Fruit fly (Drosophila melanogaster): ENCODE data around the gene CG32432.

The CG32432 gene

dm6 chr3L:20885172-20885571, at the start of gene CG32432:
CG32432 (minus strand) TSS chr3L:20885188.
- no peak for TF ChIP-seq insv (optimal IDR thresholded peaks at IDR 0.05)
- TF ChIP-seq Sin3A (optimal IDR thresholded peaks at IDR 0.05) = no peak
- TF ChIP-seq psq (optimal IDR thresholded peaks at IDR 0.05) = no peak
- TF ChIP-seq ttk (optimal IDR thresholded peaks at IDR 0.05) = no peak
- TF ChIP-seq Myc (optimal IDR thresholded peaks at IDR 0.05) = no peak
- TF ChIP-seq h (optimal IDR thresholded peaks at IDR 0.05) = no peak

DNA sequence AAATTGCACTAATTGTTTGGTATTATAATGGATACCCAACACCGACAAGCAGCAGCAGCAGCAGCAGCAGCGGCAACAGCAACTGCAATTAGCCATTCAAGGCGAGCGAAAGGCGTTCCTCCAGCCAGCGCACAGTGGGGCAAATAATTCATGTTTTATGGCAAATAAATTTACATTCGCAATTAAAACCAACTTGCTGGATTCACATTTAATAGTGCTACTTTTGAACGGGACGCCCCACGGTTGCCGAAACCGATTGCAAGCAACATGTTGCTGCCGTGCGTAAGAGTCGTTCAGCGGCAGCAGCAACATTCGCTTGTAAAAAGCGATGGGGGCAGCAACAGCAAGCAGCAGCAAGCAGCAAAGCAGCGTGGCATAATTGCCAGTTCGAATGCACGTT, 48.7 kb upstream of the CG32432 start:
- TF ChIP-seq ttk (optimal IDR thresholded peaks at IDR 0.05) (no peak), Myc (optimal IDR thresholded peaks at IDR 0.05) (no peak), insv (optimal IDR thresholded peaks at IDR 0.05) (no peak), psq (optimal IDR thresholded peaks at IDR 0.05) (no peak), Sin3A (optimal IDR thresholded peaks at IDR 0.05) (no peak), h (optimal IDR thresholded peaks at IDR 0.05) (no peak)

- TF ChIP-seq Sin3A (optimal IDR thresholded peaks at IDR 0.05) = no peak
- no peak for TF ChIP-seq Myc (optimal IDR thresholded peaks at IDR 0.05)
- no peak for TF ChIP-seq insv (optimal IDR thresholded peaks at IDR 0.05)
Observed at dm6 chr3L:20932556-20932955, 47.6 kb upstream of the CG32432 start.

dm6 chr3L:20931510-20931909, 46.5 kb upstream of the CG32432 start:
- TF ChIP-seq Sin3A (optimal IDR thresholded peaks at IDR 0.05) = no peak
- no peak for TF ChIP-seq psq (optimal IDR thresholded peaks at IDR 0.05)
- no peak for TF ChIP-seq Myc (optimal IDR thresholded peaks at IDR 0.05)
- TF ChIP-seq ttk (optimal IDR thresholded peaks at IDR 0.05) = no peak
- no peak for TF ChIP-seq insv (optimal IDR thresholded peaks at IDR 0.05)
- TF ChIP-seq h (optimal IDR thresholded peaks at IDR 0.05) = no peak

dm6 chr3L:20930059-20930785, 45.2 kb upstream of the CG32432 start:
- no peak for TF ChIP-seq h (optimal IDR thresholded peaks at IDR 0.05)
- TF ChIP-seq Myc (optimal IDR thresholded peaks at IDR 0.05) = no peak
- no peak for TF ChIP-seq psq (optimal IDR thresholded peaks at IDR 0.05)
- no peak for TF ChIP-seq Sin3A (optimal IDR thresholded peaks at IDR 0.05)
- no peak for TF ChIP-seq ttk (optimal IDR thresholded peaks at IDR 0.05)

DNA sequence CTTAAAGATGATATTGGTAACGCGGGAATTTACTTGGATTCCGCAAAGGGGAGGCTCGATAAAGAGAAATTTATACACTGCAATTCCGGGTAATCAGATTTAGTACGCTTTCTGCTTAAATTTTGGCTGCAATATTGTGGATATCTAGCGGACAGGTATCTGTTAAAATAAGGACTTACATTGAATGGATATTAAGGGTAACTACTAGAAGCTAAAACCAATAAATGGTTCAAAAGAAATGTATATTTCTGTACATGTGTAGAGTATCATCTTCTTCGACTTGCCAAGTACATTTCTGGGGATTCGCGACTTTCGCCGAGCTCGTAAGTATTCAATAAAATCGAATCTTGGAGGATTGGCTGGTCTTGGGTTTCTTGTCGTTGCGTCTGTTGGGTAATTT, 44.4 kb upstream of the CG32432 start:
- TF ChIP-seq insv (optimal IDR thresholded peaks at IDR 0.05) = no peak

- TF ChIP-seq ttk (optimal IDR thresholded peaks at IDR 0.05) = no peak
- no peak for TF ChIP-seq psq (optimal IDR thresholded peaks at IDR 0.05)
- TF ChIP-seq insv (optimal IDR thresholded peaks at IDR 0.05) = no peak
Observed at dm6 chr3L:20927526-20927925, 42.5 kb upstream of the CG32432 start, which contains the start of gene CG10589. CG10589 (plus strand) TSS chr3L:20927826.

- TF ChIP-seq psq (optimal IDR thresholded peaks at IDR 0.05) (no peak), insv (optimal IDR thresholded peaks at IDR 0.05) (no peak), ttk (optimal IDR thresholded peaks at IDR 0.05) (no peak), Myc (optimal IDR thresholded peaks at IDR 0.05) (no peak), Sin3A (optimal IDR thresholded peaks at IDR 0.05) (no peak), h (optimal IDR thresholded peaks at IDR 0.05) (no peak)
Observed at dm6 chr3L:20923030-20923591, 38.1 kb upstream of the CG32432 start.

dm6 chr3L:20922279-20922830, 37.4 kb upstream of the CG32432 start:
- TF ChIP-seq h (optimal IDR thresholded peaks at IDR 0.05) (no peak), psq (optimal IDR thresholded peaks at IDR 0.05) (no peak), Myc (optimal IDR thresholded peaks at IDR 0.05) (no peak)

- no peak for TF ChIP-seq Sin3A (optimal IDR thresholded peaks at IDR 0.05)
- no peak for TF ChIP-seq Myc (optimal IDR thresholded peaks at IDR 0.05)
- TF ChIP-seq insv (optimal IDR thresholded peaks at IDR 0.05) = no peak
- no peak for TF ChIP-seq ttk (optimal IDR thresholded peaks at IDR 0.05)
- no peak for TF ChIP-seq h (optimal IDR thresholded peaks at IDR 0.05)
- TF ChIP-seq psq (optimal IDR thresholded peaks at IDR 0.05) = no peak
Observed at dm6 chr3L:20921859-20922258, 36.9 kb upstream of the CG32432 start.

- no peak for TF ChIP-seq h (optimal IDR thresholded peaks at IDR 0.05)
- no peak for TF ChIP-seq ttk (optimal IDR thresholded peaks at IDR 0.05)
- no peak for TF ChIP-seq Myc (optimal IDR thresholded peaks at IDR 0.05)
- no peak for TF ChIP-seq Sin3A (optimal IDR thresholded peaks at IDR 0.05)
- TF ChIP-seq insv (optimal IDR thresholded peaks at IDR 0.05) = no peak
- TF ChIP-seq psq (optimal IDR thresholded peaks at IDR 0.05) = no peak
Observed at dm6 chr3L:20920495-20920894, 35.5 kb upstream of the CG32432 start.

DNA sequence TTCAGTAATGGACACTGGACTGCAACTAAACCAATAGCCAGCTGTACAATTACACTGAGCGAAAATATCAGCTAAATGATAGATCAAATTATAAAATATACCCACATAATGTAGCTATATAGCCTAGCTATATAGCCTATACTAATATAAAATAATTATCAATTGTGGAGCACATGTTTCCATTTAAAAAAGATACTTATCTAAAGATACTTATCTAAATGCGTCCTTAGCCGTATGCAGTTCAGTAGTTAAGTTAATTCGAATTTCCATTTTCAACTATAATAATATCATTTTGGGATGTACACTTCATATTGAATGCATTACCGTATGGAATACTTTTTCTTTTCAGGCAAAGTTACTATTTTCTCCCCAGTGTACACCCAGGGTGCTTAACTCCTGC, 34.0 kb upstream of the CG32432 start:
- TF ChIP-seq insv (optimal IDR thresholded peaks at IDR 0.05) (no peak), Myc (optimal IDR thresholded peaks at IDR 0.05) (no peak), psq (optimal IDR thresholded peaks at IDR 0.05) (no peak), h (optimal IDR thresholded peaks at IDR 0.05) (no peak), ttk (optimal IDR thresholded peaks at IDR 0.05) (no peak), Sin3A (optimal IDR thresholded peaks at IDR 0.05) (no peak)

- TF ChIP-seq insv (optimal IDR thresholded peaks at IDR 0.05) (no peak), psq (optimal IDR thresholded peaks at IDR 0.05) (no peak), ttk (optimal IDR thresholded peaks at IDR 0.05) (no peak), Sin3A (optimal IDR thresholded peaks at IDR 0.05) (no peak)
Observed at dm6 chr3L:20917025-20917691, 32.2 kb upstream of the CG32432 start.
